Worm (Caenorhabditis elegans) whole organism, L1 larva: ENCODE measurements around the gene pkc-3.
A peak's percentile ranks its signal among the peaks of the same experiment; 100 is the strongest.

Experiments
- C04F5.9 ChIP-seq: sonication (generic microtip); optimal IDR thresholded peaks from 2 replicates; lab custom pipeline; 2016; ENCODE audit warnings: missing genetic modification characterization, missing compliant biosample characterization
- C16A3.4 ChIP-seq: fragments of 150-350 bp; optimal IDR thresholded peaks from 2 replicates; lab custom pipeline; 2014; ENCODE audit warnings: missing biosample characterization, missing genetic modification characterization
- aha-1 ChIP-seq: fragments of 150-350 bp; optimal IDR thresholded peaks from 2 replicates; lab custom pipeline; 2014; ENCODE audit warnings: missing biosample characterization, missing genetic modification characterization
- alr-1 ChIP-seq: fragments of 200-800 bp; sonication (Bioruptor generic); optimal IDR thresholded peaks from 2 replicates; lab custom pipeline; 2018; ENCODE audit warnings: borderline replicate concordance, mild to moderate bottlenecking, missing genetic modification characterization, missing compliant biosample characterization
- aly-2 ChIP-seq: fragments of 150-350 bp; optimal IDR thresholded peaks from 2 replicates; lab custom pipeline; 2014; ENCODE audit warnings: missing biosample characterization, missing genetic modification characterization
- ama-1 ChIP-seq: fragments of 150-350 bp; optimal IDR thresholded peaks from 2 replicates; lab custom pipeline; 2014
- blmp-1 ChIP-seq: fragments of 150-350 bp; optimal IDR thresholded peaks from 2 replicates; lab custom pipeline; 2014; ENCODE audit warnings: missing biosample characterization, missing genetic modification characterization
- ceh-82 ChIP-seq, 3 experiments: fragments of 150-350 bp in 1 of 3; sonication (generic microtip) in 2 of 3; optimal IDR thresholded peaks; 2 replicates each; lab custom pipeline; 2014 to 2017; ENCODE audit warnings: missing biosample characterization in 3 of 3, missing genetic modification characterization in 3 of 3
- ceh-90 ChIP-seq: sonication (generic microtip); optimal IDR thresholded peaks from 2 replicates; lab custom pipeline; 2016; ENCODE audit warnings: missing genetic modification characterization, missing compliant biosample characterization
- ces-1 ChIP-seq: fragments of 150-350 bp; optimal IDR thresholded peaks from 2 replicates; lab custom pipeline; 2014; ENCODE audit warnings: missing biosample characterization, missing genetic modification reagents, missing genetic modification characterization
- dpl-1 ChIP-seq, 3 experiments: fragments of 150-350 bp in 2 of 3; sonication (generic microtip) in 1 of 3; optimal IDR thresholded peaks; 2 replicates each; lab custom pipeline; 2014 to 2017; ENCODE audit warnings: missing biosample characterization in 3 of 3, missing genetic modification characterization in 3 of 3, missing genetic modification reagents in 3 of 3
- dsc-1 ChIP-seq: sonication (generic microtip); optimal IDR thresholded peaks from 2 replicates; lab custom pipeline; 2016; ENCODE audit warnings: mild to moderate bottlenecking, missing genetic modification characterization, missing compliant biosample characterization
- efl-3 ChIP-seq: fragments of 200-800 bp; sonication (Bioruptor generic); optimal IDR thresholded peaks from 2 replicates; lab custom pipeline; 2018; ENCODE audit warnings: mild to moderate bottlenecking, missing genetic modification characterization, missing compliant biosample characterization
- egl-13 ChIP-seq: sonication (generic microtip); optimal IDR thresholded peaks from 2 replicates; lab custom pipeline; 2016; ENCODE audit warnings: missing genotype, missing genetic modification reagents, missing genetic modification characterization, missing compliant biosample characterization
- egl-27 ChIP-seq, 2 experiments: fragments of 150-350 bp in 1 of 2; sonication (generic microtip); optimal IDR thresholded peaks; 3 replicates each; lab custom pipeline; 2017 to 2018; ENCODE audit warnings: missing biosample characterization in 2 of 2, missing genetic modification characterization in 2 of 2, missing genetic modification reagents in 2 of 2
- elt-2 ChIP-seq: sonication (generic microtip); optimal IDR thresholded peaks from 2 replicates; lab custom pipeline; 2016; ENCODE audit warnings: missing genetic modification characterization, mild to moderate bottlenecking, inconsistent platforms, missing compliant biosample characterization, missing genetic modification reagents
- fkh-8 ChIP-seq: sonication (generic microtip); optimal IDR thresholded peaks from 2 replicates; lab custom pipeline; 2016; ENCODE audit warnings: mild to moderate bottlenecking, missing genetic modification characterization, missing compliant biosample characterization
- fos-1 ChIP-seq: fragments of 150-350 bp; optimal IDR thresholded peaks from 2 replicates; lab custom pipeline; 2014; ENCODE audit warnings: missing biosample characterization, missing genetic modification characterization
- hlh-4 ChIP-seq: sonication (generic microtip); optimal IDR thresholded peaks from 2 replicates; lab custom pipeline; 2016; ENCODE audit warnings: mild to moderate bottlenecking, missing genetic modification characterization, missing compliant biosample characterization
- isw-1 ChIP-seq: fragments of 200-800 bp; sonication (Bioruptor generic); IDR thresholded peaks from 2 replicates; pipeline ENCODE4 v1.3.6; 2022; ENCODE audit warnings: missing genetic modification characterization, missing compliant biosample characterization
- jun-1 ChIP-seq: fragments of 150-350 bp; optimal IDR thresholded peaks from 2 replicates; lab custom pipeline; 2014; ENCODE audit warnings: missing biosample characterization, missing genetic modification reagents, missing genetic modification characterization
- lin-13 ChIP-seq: fragments of 150-350 bp; optimal IDR thresholded peaks from 2 replicates; lab custom pipeline; 2014; ENCODE audit warnings: missing biosample characterization, missing genetic modification reagents, missing genetic modification characterization
- lin-14 ChIP-seq: fragments of 200-800 bp; sonication (Bioruptor generic); optimal IDR thresholded peaks from 2 replicates; lab custom pipeline; 2018; ENCODE audit warnings: mild to moderate bottlenecking, missing genetic modification characterization, moderate library complexity, missing compliant biosample characterization
- lsy-2 ChIP-seq, 2 experiments: fragments of 150-350 bp; optimal IDR thresholded peaks; 2 replicates each; lab custom pipeline; 2014; ENCODE audit warnings: missing biosample characterization in 2 of 2, missing genetic modification characterization in 2 of 2
- mab-9 ChIP-seq: fragments of 200-800 bp; sonication (Bioruptor generic); IDR thresholded peaks from 2 replicates; pipeline ENCODE4 v1.3.6; 2022; ENCODE audit warnings: missing genetic modification reagents, missing genetic modification characterization, missing compliant biosample characterization
- mef-2 ChIP-seq: fragments of 150-350 bp; optimal IDR thresholded peaks from 2 replicates; lab custom pipeline; 2014; ENCODE audit warnings: missing biosample characterization, missing genetic modification characterization
- mep-1 ChIP-seq: fragments of 150-350 bp; optimal IDR thresholded peaks from 2 replicates; lab custom pipeline; 2014; ENCODE audit warnings: missing biosample characterization, missing genetic modification characterization
- nhr-12 ChIP-seq: sonication (generic microtip); optimal IDR thresholded peaks from 2 replicates; lab custom pipeline; 2017; ENCODE audit warnings: missing biosample characterization, missing genetic modification characterization
- nhr-19 ChIP-seq: fragments of 200-800 bp; sonication (Bioruptor generic); conservative IDR thresholded peaks from 2 replicates; pipeline ENCODE4 v1.3.6; 2022; ENCODE audit warnings: missing genetic modification characterization, missing compliant biosample characterization
- nhr-47 ChIP-seq: sonication (generic microtip); optimal IDR thresholded peaks from 2 replicates; lab custom pipeline; 2016; ENCODE audit warnings: mild to moderate bottlenecking, missing genetic modification characterization, moderate library complexity, missing compliant biosample characterization
- nhr-71 ChIP-seq: sonication (generic microtip); optimal IDR thresholded peaks from 2 replicates; lab custom pipeline; 2016; ENCODE audit warnings: mild to moderate bottlenecking, missing genetic modification characterization, moderate library complexity, missing compliant biosample characterization
- nhr-77 ChIP-seq: fragments of 150-350 bp; optimal IDR thresholded peaks from 2 replicates; lab custom pipeline; 2014; ENCODE audit warnings: missing biosample characterization, missing genetic modification characterization
- nhr-84 ChIP-seq: sonication (generic microtip); optimal IDR thresholded peaks from 2 replicates; lab custom pipeline; 2017; ENCODE audit warnings: missing biosample characterization, missing genetic modification characterization
- snu-23 ChIP-seq: sonication (generic microtip); optimal IDR thresholded peaks from 2 replicates; lab custom pipeline; 2016; ENCODE audit warnings: missing genetic modification characterization, missing compliant biosample characterization
- sox-4 ChIP-seq: sonication (generic microtip); optimal IDR thresholded peaks from 2 replicates; lab custom pipeline; 2016; ENCODE audit warnings: missing genetic modification characterization, missing compliant biosample characterization
- swsn-7 ChIP-seq: sonication (generic microtip); optimal IDR thresholded peaks from 2 replicates; lab custom pipeline; 2016; ENCODE audit warnings: missing genetic modification characterization, missing compliant biosample characterization
- tbx-2 ChIP-seq: sonication (generic microtip); optimal IDR thresholded peaks from 2 replicates; lab custom pipeline; 2016; ENCODE audit warnings: missing genetic modification characterization, missing compliant biosample characterization
- unc-130 ChIP-seq: fragments of 150-350 bp; optimal IDR thresholded peaks from 2 replicates; lab custom pipeline; 2017; ENCODE audit warnings: missing biosample characterization, missing genetic modification characterization, inconsistent platforms
- unc-98 ChIP-seq: fragments of 200-800 bp; sonication (Bioruptor generic); IDR thresholded peaks from 2 replicates; pipeline ENCODE4 v1.3.6; 2022; ENCODE audit warnings: missing genetic modification characterization, missing compliant biosample characterization
- vab-15 ChIP-seq: sonication (generic microtip); optimal IDR thresholded peaks from 2 replicates; lab custom pipeline; 2017; ENCODE audit warnings: missing genotype, mild to moderate bottlenecking, missing genetic modification characterization, missing compliant biosample characterization
- ztf-4 ChIP-seq: fragments of 150-350 bp; optimal IDR thresholded peaks from 2 replicates; lab custom pipeline; 2014; ENCODE audit warnings: missing biosample characterization, missing genetic modification characterization

Gene pkc-3

DNA sequence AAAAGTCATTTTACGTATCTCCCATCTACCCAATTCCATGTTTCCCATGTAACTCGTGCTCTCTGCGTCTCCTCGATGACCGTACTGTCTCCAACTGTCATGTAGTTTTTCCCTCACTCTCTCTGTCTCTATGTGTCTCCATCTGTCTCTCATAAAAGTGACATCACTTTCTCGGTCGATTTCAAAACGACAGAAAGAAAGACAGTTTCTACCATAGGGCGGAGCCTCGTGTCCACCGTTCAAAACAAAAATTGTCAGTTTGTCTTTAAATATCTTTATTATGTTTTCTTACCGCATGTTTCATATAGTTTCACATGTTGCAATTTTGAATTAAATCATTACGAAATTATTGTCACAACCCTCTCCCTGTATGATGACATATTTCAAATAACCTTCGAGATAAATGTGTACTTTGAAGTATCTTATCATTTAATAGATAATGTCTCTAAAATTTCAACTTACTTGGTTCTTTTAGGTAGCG lies 49.6 kb upstream of the pkc-3 start (continued):
- TF ChIP-seq nhr-71 (peak; percentile 96), hlh-4 (tag; lab: Kevin White, UChicago) (no peak)
- TF ChIP-seq, all 84 proteins: peak for 50

DNA sequence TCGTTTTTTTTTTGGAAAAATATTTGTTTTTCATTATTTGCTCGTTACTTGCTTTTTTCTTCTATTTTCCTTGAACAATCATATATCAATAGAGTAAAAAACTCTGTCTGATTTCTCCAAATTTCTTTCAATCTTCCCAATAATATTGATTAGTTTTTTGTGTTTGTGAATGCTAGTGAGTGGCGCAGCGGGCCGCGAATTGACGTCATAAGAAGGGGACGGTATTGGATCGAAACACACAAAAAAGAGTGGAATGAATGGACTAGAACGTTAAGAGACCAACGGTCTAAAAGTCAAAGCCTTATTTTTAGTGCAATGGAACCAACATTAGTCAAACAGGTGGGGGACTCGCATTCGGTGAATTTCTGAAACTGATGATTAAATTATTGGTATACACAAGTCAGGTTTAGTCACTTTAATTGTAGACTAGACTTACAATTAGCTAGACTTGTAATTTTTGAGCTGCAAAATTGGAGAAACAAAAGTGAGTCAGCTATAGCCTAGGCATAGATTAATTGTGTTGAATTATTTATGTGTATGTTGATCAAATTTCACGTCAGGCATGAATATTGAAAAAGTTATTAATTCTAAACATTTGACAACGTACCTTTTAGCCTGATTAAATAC lies 48.0 kb upstream of the pkc-3 start:
- TF ChIP-seq snu-23 (GFP tag; lab: Kevin White, UChicago) = no peak
- TF ChIP-seq nhr-71 = peak; percentile 29
- TF ChIP-seq fkh-8 (tag; lab: Kevin White, UChicago) = peak; percentile 23
- TF ChIP-seq lin-14 = peak; percentile 14
- peak; percentile 3 for TF ChIP-seq fos-1 (tag; lab: Kevin White, UChicago)
- peak; percentile 10 for TF ChIP-seq nhr-77 (tag; lab: Kevin White, UChicago)
- no peak for TF ChIP-seq ceh-82 (tag; optimal IDR thresholded peaks at IDR 0.05; lab: Kevin White, UChicago)
- peak; percentile 36 for TF ChIP-seq mep-1 (tag; lab: Kevin White, UChicago)
- TF ChIP-seq nhr-47 (tag; lab: Kevin White, UChicago) = peak; percentile 15
- no peak for TF ChIP-seq ama-1 (lab: Kevin White, UChicago)
- no peak for TF ChIP-seq ceh-90
- TF ChIP-seq blmp-1 (tag; lab: Kevin White, UChicago) = peak; percentile 61

ce11 chrII:5332345-5333124 lies 47.3 kb upstream of the pkc-3 start:
- TF ChIP-seq jun-1 (tag; lab: Kevin White, UChicago) (peak; percentile 12), isw-1 (GFP tag; lab: Robert Waterston, UW) (no peak), unc-98 (no peak), elt-2 (tag; lab: Kevin White, UChicago) (peak; percentile 74)

DNA sequence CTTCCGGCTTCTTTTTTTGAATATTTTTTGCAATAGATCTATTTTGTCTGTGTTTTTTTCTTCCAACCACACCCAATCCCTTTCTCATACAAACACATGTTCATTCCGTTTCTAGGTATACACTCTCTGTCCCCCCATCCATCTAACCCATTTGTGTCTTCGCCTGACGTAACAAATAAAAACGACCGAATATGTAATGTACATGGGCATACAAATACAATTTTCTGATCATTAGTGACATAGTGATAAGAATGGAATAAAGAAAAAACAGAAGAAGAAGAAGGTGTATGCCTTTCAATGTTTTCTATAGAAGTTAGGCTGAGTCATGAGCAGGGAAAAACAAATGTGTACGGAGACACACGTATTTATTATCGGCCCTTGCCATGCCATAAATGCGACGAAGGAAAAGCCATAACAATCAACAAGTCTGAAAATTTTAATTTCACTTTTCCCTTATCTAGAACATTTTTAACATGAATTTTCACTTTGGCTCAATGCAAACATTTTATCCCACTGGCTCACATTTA lies 46.0 kb upstream of the pkc-3 start:
- TF ChIP-seq nhr-71 (no peak), lsy-2 (tag; optimal IDR thresholded peaks at IDR 0.05; lab: Kevin White, UChicago) (peak in 1 of 2 experiments; percentile 10), mab-9 (GFP tag; lab: Robert Waterston, UW) (no peak), isw-1 (GFP tag; lab: Robert Waterston, UW) (no peak), unc-130 (tag; lab: Kevin White, UChicago) (no peak), jun-1 (tag; lab: Kevin White, UChicago) (no peak), dsc-1 (tag; lab: Kevin White, UChicago) (no peak), blmp-1 (tag; lab: Kevin White, UChicago) (peak; percentile 5), nhr-12 (tag; lab: Kevin White, UChicago) (no peak), vab-15 (peak; percentile 6), mef-2 (tag; lab: Kevin White, UChicago) (no peak), elt-2 (tag; lab: Kevin White, UChicago) (peak; percentile 3), egl-27 (tag; optimal IDR thresholded peaks at IDR 0.05; lab: Kevin White, UChicago) (no peak), lin-13 (GFP tag; lab: Kevin White, UChicago) (no peak), nhr-19 (GFP tag; lab: Robert Waterston, UW) (no peak), lin-14 (peak; percentile 27), C04F5.9 (no peak), C16A3.4 (no peak), nhr-84 (tag; lab: Kevin White, UChicago) (no peak), ceh-82 (tag; optimal IDR thresholded peaks at IDR 0.05; lab: Kevin White, UChicago) (no peak), fos-1 (tag; lab: Kevin White, UChicago) (no peak)
- TF ChIP-seq, all 84 proteins: peak for 5

DNA sequence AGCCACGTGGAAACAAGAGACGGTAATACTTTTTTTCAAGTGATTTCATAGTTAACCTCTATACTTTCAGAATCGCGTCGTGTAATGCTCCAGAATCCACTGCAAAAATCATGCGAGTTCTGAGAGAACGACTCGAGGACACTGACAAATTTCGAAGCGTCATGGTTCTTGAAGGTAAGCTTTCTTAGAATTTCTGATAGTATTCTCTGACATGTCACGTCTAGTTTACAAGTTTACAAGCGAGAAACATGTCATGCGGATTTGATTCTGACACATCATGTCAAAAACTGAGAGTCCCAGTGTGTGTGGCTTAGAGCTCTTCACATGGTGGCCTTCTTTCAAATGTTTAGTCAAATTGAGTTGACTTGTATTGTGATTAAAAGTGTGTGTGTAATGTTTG lies 45.2 kb upstream of the pkc-3 start:
- TF ChIP-seq nhr-71 (peak; percentile 68), hlh-4 (tag; lab: Kevin White, UChicago) (no peak), fkh-8 (tag; lab: Kevin White, UChicago) (peak; percentile 92), egl-13 (tag; lab: Kevin White, UChicago) (peak; percentile 55), ztf-4 (peak; percentile 48), nhr-47 (tag; lab: Kevin White, UChicago) (peak; percentile 58), dpl-1 (GFP tag; optimal IDR thresholded peaks at IDR 0.05; lab: Kevin White, UChicago) (no peak), ces-1 (GFP tag; lab: Kevin White, UChicago) (no peak), mef-2 (tag; lab: Kevin White, UChicago) (no peak), fos-1 (tag; lab: Kevin White, UChicago) (no peak), snu-23 (GFP tag; lab: Kevin White, UChicago) (no peak), alr-1 (tag; lab: Kevin White, UChicago) (no peak), aha-1 (tag; lab: Kevin White, UChicago) (no peak), egl-27 (tag; optimal IDR thresholded peaks at IDR 0.05; lab: Kevin White, UChicago) (no peak), sox-4 (peak; percentile 66), swsn-7 (no peak), tbx-2 (tag; lab: Kevin White, UChicago) (no peak), aly-2 (no peak), efl-3 (GFP tag; lab: Kevin White, UChicago) (no peak), mep-1 (tag; lab: Kevin White, UChicago) (no peak)
